Fruit fly (Drosophila melanogaster): ENCODE results near the gene SpdS.
A peak's percentile ranks its signal among the peaks of the same experiment; 100 is the strongest.

The SpdS gene

dm6 chr3R:9631564-9631963, at the start of gene SpdS:
Gene SpdS (plus strand): TSS chr3R:9631641.
- TF ChIP-seq CTCF (optimal IDR thresholded peaks at IDR 0.05) (no peak), CG8478 (optimal IDR thresholded peaks at IDR 0.05) (no peak)

- TF ChIP-seq CTCF (optimal IDR thresholded peaks at IDR 0.05) (no peak), CG8478 (optimal IDR thresholded peaks at IDR 0.05) (no peak)
These were observed 49.5 kb upstream of the SpdS start for dm6 chr3R:9581973-9582372.

dm6 chr3R:9583122-9583521, 48.3 kb upstream of the SpdS start, which contains the start of gene CG33654:
Gene CG33654 (minus strand): TSS chr3R:9583222.
- no peak for TF ChIP-seq CG8478 (optimal IDR thresholded peaks at IDR 0.05)
- no peak for TF ChIP-seq CTCF (optimal IDR thresholded peaks at IDR 0.05)

- TF ChIP-seq CG8478 (optimal IDR thresholded peaks at IDR 0.05) (no peak), CTCF (optimal IDR thresholded peaks at IDR 0.05) (peak; percentile 4 to 31)
These were observed 44.7 kb upstream of the SpdS start, which contains the start of gene P58IPK for dm6 chr3R:9586663-9587248. Gene P58IPK (plus strand): TSS chr3R:9586942.

- peak; percentile 4 to 35 for TF ChIP-seq CTCF (optimal IDR thresholded peaks at IDR 0.05)
- TF ChIP-seq CG8478 (optimal IDR thresholded peaks at IDR 0.05), result no peak
These were observed 40.4 kb upstream of the SpdS start, which contains the start of the genes bocks and CG8312 for dm6 chr3R:9590952-9591532. Gene bocks (minus strand): TSS chr3R:9591002. Gene CG8312 (plus strand): TSS chr3R:9591309.

dm6 chr3R:9591769-9592388, 39.6 kb upstream of the SpdS start:
- TF ChIP-seq CTCF (optimal IDR thresholded peaks at IDR 0.05), result no peak
- TF ChIP-seq CG8478 (optimal IDR thresholded peaks at IDR 0.05), result no peak

dm6 chr3R:9593408-9594250, 37.8 kb upstream of the SpdS start:
- TF ChIP-seq CTCF (optimal IDR thresholded peaks at IDR 0.05) (no peak), CG8478 (optimal IDR thresholded peaks at IDR 0.05) (no peak)

- no peak for TF ChIP-seq CTCF (optimal IDR thresholded peaks at IDR 0.05)
- TF ChIP-seq CG8478 (optimal IDR thresholded peaks at IDR 0.05), result no peak
These were observed 37.2 kb upstream of the SpdS start for dm6 chr3R:9594251-9594581.

dm6 chr3R:9594839-9595238, 36.6 kb upstream of the SpdS start:
- no peak for TF ChIP-seq CG8478 (optimal IDR thresholded peaks at IDR 0.05)
- no peak for TF ChIP-seq CTCF (optimal IDR thresholded peaks at IDR 0.05)

- TF ChIP-seq CG8478 (optimal IDR thresholded peaks at IDR 0.05) (no peak), CTCF (optimal IDR thresholded peaks at IDR 0.05) (no peak)
These were observed 35.6 kb upstream of the SpdS start for dm6 chr3R:9595681-9596357.

- TF ChIP-seq CG8478 (optimal IDR thresholded peaks at IDR 0.05) (no peak), CTCF (optimal IDR thresholded peaks at IDR 0.05) (no peak)
These were observed 34.8 kb upstream of the SpdS start for dm6 chr3R:9596615-9597014.

dm6 chr3R:9598099-9598498, 33.3 kb upstream of the SpdS start:
- TF ChIP-seq CG8478 (optimal IDR thresholded peaks at IDR 0.05), result no peak
- no peak for TF ChIP-seq CTCF (optimal IDR thresholded peaks at IDR 0.05)

dm6 chr3R:9600558-9600959, 30.9 kb upstream of the SpdS start:
- TF ChIP-seq CG8478 (optimal IDR thresholded peaks at IDR 0.05), result no peak
- TF ChIP-seq CTCF (optimal IDR thresholded peaks at IDR 0.05), result no peak

- TF ChIP-seq CG8478 (optimal IDR thresholded peaks at IDR 0.05) (no peak), CTCF (optimal IDR thresholded peaks at IDR 0.05) (no peak)
These were observed 29.5 kb upstream of the SpdS start for dm6 chr3R:9601949-9602348.

Data from S2 (cell line).